Fruit fly (Drosophila melanogaster): ENCODE data around the gene CG13110.

DNA sequence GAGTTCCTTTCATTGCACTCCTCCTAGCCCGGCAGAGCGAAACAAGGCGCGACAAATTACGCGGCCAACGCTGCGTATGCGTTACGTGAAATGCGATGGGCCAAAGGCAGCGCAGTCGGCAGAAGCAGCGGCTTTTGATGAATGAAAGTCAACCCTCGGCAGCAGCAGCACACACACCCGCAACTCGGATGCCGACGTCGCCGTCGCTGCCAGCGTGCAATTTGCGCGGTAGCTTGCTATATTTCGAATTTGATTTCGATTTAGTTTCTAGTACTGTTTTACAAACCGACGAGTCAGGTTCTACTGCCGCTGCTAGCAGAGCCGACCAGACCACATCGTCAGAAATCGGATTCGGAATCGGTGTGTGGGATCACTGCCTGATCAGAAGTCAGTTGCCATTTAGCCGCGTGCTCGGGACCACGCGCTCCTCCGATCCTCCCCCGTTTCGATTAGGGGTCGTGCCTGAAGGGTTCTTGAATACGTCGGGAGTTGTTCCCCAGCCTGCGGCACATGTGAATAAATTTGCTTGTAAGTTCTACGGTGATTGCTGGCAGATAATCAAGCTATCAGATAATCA, 16.9 kb upstream of the CG13110 start, which contains the start of gene Eaat1:
- TF ChIP-seq Jra (GFP tag; optimal IDR thresholded peaks at IDR 0.05) (no peak), h (GFP tag; optimal IDR thresholded peaks at IDR 0.05) (no peak), usp (GFP tag; optimal IDR thresholded peaks at IDR 0.05) (no peak), N (GFP tag; optimal IDR thresholded peaks at IDR 0.05) (no peak), br (GFP tag; optimal IDR thresholded peaks at IDR 0.05) (no peak), Myc (optimal IDR thresholded peaks at IDR 0.05) (no peak), Abd-B (GFP tag; optimal IDR thresholded peaks at IDR 0.05) (no peak), woc (GFP tag; optimal IDR thresholded peaks at IDR 0.05) (no peak), psq (GFP tag; optimal IDR thresholded peaks at IDR 0.05) (no peak)
